Worm (Caenorhabditis elegans): Measurements from ENCODE around the gene srv-4.

Gene srv-4

ce11 chrIV:4294552-4294951 lies 6.3 kb upstream of the srv-4 start, which contains the start of gene F15E6.3:
Gene F15E6.3, plus strand, starts transcription at chrIV:4294895.
- no peak for TF ChIP-seq pha-4 (tag; optimal IDR thresholded peaks at IDR 0.05)

- TF ChIP-seq cnd-1 (tag; optimal IDR thresholded peaks at IDR 0.05) (no peak), lin-32 (GFP tag; optimal IDR thresholded peaks at IDR 0.05) (no peak), unc-39 (tag; optimal IDR thresholded peaks at IDR 0.05) (no peak), sem-2 (GFP tag; optimal IDR thresholded peaks at IDR 0.05) (no peak), ceh-39 (tag; optimal IDR thresholded peaks at IDR 0.05) (no peak), zip-8 (tag; optimal IDR thresholded peaks at IDR 0.05) (no peak), ztf-11 (tag; optimal IDR thresholded peaks at IDR 0.05) (no peak), nhr-28 (tag; optimal IDR thresholded peaks at IDR 0.05) (no peak), M03D4.4 (tag; optimal IDR thresholded peaks at IDR 0.05) (no peak)
Observed at ce11 chrIV:4292569-4292968, 4.3 kb upstream of the srv-4 start, which contains the start of gene F15E6.10. Gene F15E6.10, plus strand, starts transcription at chrIV:4292869.

- TF ChIP-seq unc-62 (GFP tag; optimal IDR thresholded peaks at IDR 0.05): no peak
- no peak for TF ChIP-seq ceh-39 (tag; optimal IDR thresholded peaks at IDR 0.05)
- no peak for TF ChIP-seq zip-8 (tag; optimal IDR thresholded peaks at IDR 0.05)
- no peak for TF ChIP-seq cnd-1 (tag; optimal IDR thresholded peaks at IDR 0.05)
Observed at ce11 chrIV:4291174-4291573, 2.9 kb upstream of the srv-4 start, which contains the start of gene F15E6.4. Gene F15E6.4, plus strand, starts transcription at chrIV:4291474.

- TF ChIP-seq nhr-76 (tag; optimal IDR thresholded peaks at IDR 0.05): no peak
- no peak for TF ChIP-seq ceh-39 (tag; optimal IDR thresholded peaks at IDR 0.05)
- no peak for TF ChIP-seq ceh-83 (GFP tag; optimal IDR thresholded peaks at IDR 0.05)
- TF ChIP-seq nhr-28 (tag; optimal IDR thresholded peaks at IDR 0.05): no peak
- no peak for TF ChIP-seq lsy-2 (tag; optimal IDR thresholded peaks at IDR 0.05)
- TF ChIP-seq ham-2 (GFP tag; optimal IDR thresholded peaks at IDR 0.05): no peak
- TF ChIP-seq mab-5 (tag; optimal IDR thresholded peaks at IDR 0.05): no peak
- no peak for TF ChIP-seq pha-4 (tag; optimal IDR thresholded peaks at IDR 0.05)
- no peak for TF ChIP-seq blmp-1 (tag; optimal IDR thresholded peaks at IDR 0.05)
- no peak for TF ChIP-seq zip-8 (tag; optimal IDR thresholded peaks at IDR 0.05)
- TF ChIP-seq nhr-12 (tag; optimal IDR thresholded peaks at IDR 0.05): no peak
Observed at ce11 chrIV:4290472-4290871, 2.2 kb upstream of the srv-4 start, which contains the start of gene dct-7. Gene dct-7, minus strand, starts transcription at chrIV:4290572.

- TF ChIP-seq lin-32 (GFP tag; optimal IDR thresholded peaks at IDR 0.05) (no peak), pha-4 (tag; optimal IDR thresholded peaks at IDR 0.05) (no peak), nhr-28 (tag; optimal IDR thresholded peaks at IDR 0.05) (no peak), tbx-8 (GFP tag; optimal IDR thresholded peaks at IDR 0.05) (no peak), mep-1 (tag; optimal IDR thresholded peaks at IDR 0.05) (no peak), ceh-83 (GFP tag; optimal IDR thresholded peaks at IDR 0.05) (no peak), mls-2 (tag; optimal IDR thresholded peaks at IDR 0.05) (no peak), zip-8 (tag; optimal IDR thresholded peaks at IDR 0.05) (no peak), mab-5 (tag; optimal IDR thresholded peaks at IDR 0.05) (no peak)
Observed at ce11 chrIV:4289267-4289666, 1.0 kb upstream of the srv-4 start, which contains the start of gene F15E6.5. Gene F15E6.5, plus strand, starts transcription at chrIV:4289567.

ce11 chrIV:4284989-4285388 lies 3.2 kb downstream of the srv-4 start:
- TF ChIP-seq nhr-12 (tag; optimal IDR thresholded peaks at IDR 0.05) (no peak), blmp-1 (tag; optimal IDR thresholded peaks at IDR 0.05) (no peak), ceh-43 (GFP tag; optimal IDR thresholded peaks at IDR 0.05) (no peak), lsy-2 (tag; optimal IDR thresholded peaks at IDR 0.05) (no peak), hlh-1 (tag; optimal IDR thresholded peaks at IDR 0.05) (no peak), sptf-1 (tag; optimal IDR thresholded peaks at IDR 0.05) (no peak), elt-3 (tag; optimal IDR thresholded peaks at IDR 0.05) (no peak), lin-13 (tag; optimal IDR thresholded peaks at IDR 0.05) (no peak), bed-3 (GFP tag; optimal IDR thresholded peaks at IDR 0.05) (no peak), nhr-237 (tag; optimal IDR thresholded peaks at IDR 0.05) (no peak), unc-120 (tag; optimal IDR thresholded peaks at IDR 0.05; ENCODE audit: poor library complexity, severe bottlenecking) (no peak), ztf-11 (tag; optimal IDR thresholded peaks at IDR 0.05) (no peak), pha-4 (tag; optimal IDR thresholded peaks at IDR 0.05) (no peak)

- TF ChIP-seq nhr-12 (tag; optimal IDR thresholded peaks at IDR 0.05) (no peak), unc-39 (tag; optimal IDR thresholded peaks at IDR 0.05) (no peak), flh-1 (GFP tag; optimal IDR thresholded peaks at IDR 0.05) (no peak), ceh-39 (tag; optimal IDR thresholded peaks at IDR 0.05) (no peak), unc-62 (GFP tag; optimal IDR thresholded peaks at IDR 0.05) (no peak), nhr-237 (tag; optimal IDR thresholded peaks at IDR 0.05) (no peak), ceh-83 (GFP tag; optimal IDR thresholded peaks at IDR 0.05) (no peak), nhr-76 (tag; optimal IDR thresholded peaks at IDR 0.05) (no peak), pha-4 (tag; optimal IDR thresholded peaks at IDR 0.05) (no peak), unc-120 (tag; optimal IDR thresholded peaks at IDR 0.05; ENCODE audit: poor library complexity, severe bottlenecking) (no peak), bed-3 (GFP tag; optimal IDR thresholded peaks at IDR 0.05) (no peak), sem-2 (GFP tag; optimal IDR thresholded peaks at IDR 0.05) (no peak)
Observed at ce11 chrIV:4284020-4284419, 4.2 kb downstream of the srv-4 start, which contains the start of gene F15E6.6. Gene F15E6.6, minus strand, starts transcription at chrIV:4284120.
